Fruit fly (Drosophila melanogaster) whole organism, embryonic: ENCODE data around the gene dlp.

Source experiments
- Antp ChIP-seq: fragments of 200-800 bp; sonication (Bioruptor generic); optimal IDR thresholded peaks from 3 replicates; lab custom pipeline; 2016; ENCODE audit warnings: missing biosample characterization, missing genetic modification characterization
- Bgb ChIP-seq: fragments of 200-800 bp; sonication (Bioruptor generic); IDR thresholded peaks from 2 replicates; pipeline ENCODE4 v1.3.6; 2022; ENCODE audit warnings: missing biosample characterization, missing genetic modification characterization; ENCODE audit not compliant: partially characterized antibody
- CG10366 ChIP-seq: fragments of 200-800 bp; sonication (Bioruptor generic); IDR thresholded peaks from 2 replicates; pipeline ENCODE4 v1.3.6; 2022; ENCODE audit warnings: missing biosample characterization, missing genetic modification characterization
- CG11696 ChIP-seq: fragments of 200-800 bp; sonication (Bioruptor generic); IDR thresholded peaks from 2 replicates; pipeline ENCODE4 v1.3.6; 2022; ENCODE audit warnings: missing biosample characterization, missing genetic modification characterization
- CG11723 ChIP-seq: fragments of 200-800 bp; sonication (Bioruptor generic); optimal IDR thresholded peaks from 2 replicates; lab custom pipeline; 2017; ENCODE audit warnings: missing biosample characterization, mild to moderate bottlenecking, missing genetic modification characterization
- CG13296 ChIP-seq: fragments of 200-800 bp; sonication (Bioruptor generic); optimal IDR thresholded peaks from 3 replicates; lab custom pipeline; 2018; ENCODE audit warnings: missing biosample characterization, mild to moderate bottlenecking, missing genetic modification characterization
- CG14860 ChIP-seq: fragments of 200-800 bp; sonication (Bioruptor generic); IDR thresholded peaks from 3 replicates; pipeline ENCODE4 v1.3.6; 2022; ENCODE audit warnings: missing biosample characterization, missing genetic modification characterization; ENCODE audit not compliant: partially characterized antibody
- CG15696 ChIP-seq: fragments of 200-800 bp; sonication (Bioruptor generic); optimal IDR thresholded peaks from 2 replicates; lab custom pipeline; 2019; ENCODE audit warnings: missing biosample characterization, mild to moderate bottlenecking, missing genetic modification characterization, moderate library complexity
- CG18599 ChIP-seq: fragments of 200-800 bp; sonication (Bioruptor generic); optimal IDR thresholded peaks from 3 replicates; lab custom pipeline; 2017; ENCODE audit warnings: missing biosample characterization, missing genetic modification characterization, mild to moderate bottlenecking, moderate library complexity, missing genetic modification reagents
- CG18619 ChIP-seq: fragments of 200-800 bp; sonication (Bioruptor generic); optimal IDR thresholded peaks from 3 replicates; lab custom pipeline; 2017; ENCODE audit warnings: missing biosample characterization, mild to moderate bottlenecking, missing genetic modification characterization
- CG34422 ChIP-seq: fragments of 200-800 bp; sonication (Bioruptor generic); IDR thresholded peaks from 3 replicates; pipeline ENCODE4 v1.3.6; 2022; ENCODE audit warnings: missing biosample characterization, missing genetic modification characterization
- CG4282 ChIP-seq: fragments of 200-800 bp; sonication (Bioruptor generic); optimal IDR thresholded peaks from 2 replicates; lab custom pipeline; 2016; ENCODE audit warnings: missing biosample characterization, missing genetic modification characterization
- CG6175 ChIP-seq: fragments of 200-800 bp; sonication (Bioruptor generic); IDR thresholded peaks from 3 replicates; pipeline ENCODE4 v1.3.6; 2022; ENCODE audit warnings: missing biosample characterization, missing genetic modification characterization
- CG8944 ChIP-seq: fragments of 200-800 bp; sonication (Bioruptor generic); optimal IDR thresholded peaks from 3 replicates; lab custom pipeline; 2016; ENCODE audit warnings: missing biosample characterization, missing genetic modification characterization
- D ChIP-seq, 2 experiments: fragments of 200-800 bp in 1 of 2; fragments of >200 bp in 1 of 2; sonication (Bioruptor generic) in 1 of 2; optimal IDR thresholded peaks; 2 replicates in 1 of 2; 3 replicates in 1 of 2; lab custom pipeline; 2017; ENCODE audit warnings: mild to moderate bottlenecking in 1 of 2, missing biosample characterization in 1 of 2, missing genetic modification characterization in 1 of 2, missing genetic modification reagents in 1 of 2
- Dref ChIP-seq: fragments of 200-800 bp; sonication (Bioruptor generic); IDR thresholded peaks from 2 replicates; pipeline ENCODE4 v1.3.6; 2022; ENCODE audit warnings: missing biosample characterization, missing genetic modification characterization
- HmgD ChIP-seq: fragments of 200-800 bp; sonication (Bioruptor generic); optimal IDR thresholded peaks from 3 replicates; lab custom pipeline; 2016; ENCODE audit warnings: missing biosample characterization, missing genetic modification characterization
- Hr3 ChIP-seq: fragments of 200-800 bp; sonication (Bioruptor generic); optimal IDR thresholded peaks from 3 replicates; lab custom pipeline; 2016; ENCODE audit warnings: missing biosample characterization, missing genetic modification characterization
- Hr51 ChIP-seq, 2 experiments: fragments of 200-800 bp; sonication (Bioruptor generic); optimal IDR thresholded peaks; 2 replicates in 1 of 2; 3 replicates in 1 of 2; lab custom pipeline; 2016 to 2018; ENCODE audit warnings: missing biosample characterization in 2 of 2, missing genetic modification characterization in 2 of 2, mild to moderate bottlenecking in 1 of 2, moderate library complexity in 1 of 2
- Med ChIP-seq: fragments of 200-800 bp; sonication (Bioruptor generic); peaks from one replicate; lab custom pipeline; 2016; ENCODE audit warnings: missing biosample characterization, missing genetic modification characterization, mild to moderate bottlenecking, inconsistent platforms, moderate library complexity
- Meics ChIP-seq: fragments of 200-800 bp; sonication (Bioruptor generic); optimal IDR thresholded peaks from 2 replicates; lab custom pipeline; 2017; ENCODE audit warnings: missing biosample characterization, mild to moderate bottlenecking, missing genetic modification characterization
- Mrtf ChIP-seq: fragments of 200-800 bp; sonication (Bioruptor generic); IDR thresholded peaks from 3 replicates; pipeline ENCODE4 v1.3.6; 2022; ENCODE audit warnings: missing biosample characterization, missing genetic modification characterization
- NFAT ChIP-seq: fragments of 200-800 bp; sonication (Bioruptor generic); IDR thresholded peaks from 2 replicates; pipeline ENCODE4 v1.3.6; 2022; ENCODE audit warnings: missing biosample characterization, missing genetic modification characterization
- Oaz ChIP-seq: fragments of 200-800 bp; sonication (Bioruptor generic); IDR thresholded peaks from 2 replicates; pipeline ENCODE4 v1.3.6; 2022; ENCODE audit warnings: missing biosample characterization, missing genetic modification characterization
- Oli ChIP-seq: fragments of 200-800 bp; sonication (Bioruptor generic); optimal IDR thresholded peaks from 2 replicates; lab custom pipeline; 2018; ENCODE audit warnings: missing biosample characterization, mild to moderate bottlenecking, missing genetic modification characterization, moderate library complexity
- Sox100B ChIP-seq: fragments of 200-800 bp; sonication (Bioruptor generic); optimal IDR thresholded peaks from 3 replicates; lab custom pipeline; 2018; ENCODE audit warnings: missing biosample characterization, mild to moderate bottlenecking, missing genetic modification characterization
- Ssrp ChIP-seq: fragments of 200-800 bp; sonication (Bioruptor generic); optimal IDR thresholded peaks from 2 replicates; lab custom pipeline; 2018; ENCODE audit warnings: missing biosample characterization, mild to moderate bottlenecking, missing genetic modification characterization, moderate library complexity
- Stat92E ChIP-seq, 3 experiments: fragments of >200 bp in 2 of 3; fragments of 200-800 bp in 1 of 3; sonication (Bioruptor generic) in 1 of 3; optimal IDR thresholded peaks; 2 replicates each; lab custom pipeline; 2017 to 2019; ENCODE audit warnings: missing biosample characterization in 3 of 3, missing genetic modification characterization in 3 of 3, mild to moderate bottlenecking in 1 of 3, moderate library complexity in 1 of 3
- Xbp1 ChIP-seq: fragments of 200-800 bp; sonication (Bioruptor generic); optimal IDR thresholded peaks from 3 replicates; lab custom pipeline; 2016; ENCODE audit warnings: missing biosample characterization, mild to moderate bottlenecking, missing genetic modification characterization
- ab ChIP-seq: fragments of 200-800 bp; sonication (Bioruptor generic); optimal IDR thresholded peaks from 2 replicates; lab custom pipeline; 2016; ENCODE audit warnings: missing biosample characterization, missing genetic modification characterization
- ac ChIP-seq: fragments of 200-800 bp; sonication (Bioruptor generic); optimal IDR thresholded peaks from 3 replicates; lab custom pipeline; 2017; ENCODE audit warnings: missing biosample characterization, mild to moderate bottlenecking, missing genetic modification characterization
- al ChIP-seq: fragments of 200-800 bp; sonication (Bioruptor generic); IDR thresholded peaks from 2 replicates; pipeline ENCODE4 v1.3.6; 2022; ENCODE audit warnings: missing biosample characterization, missing genetic modification characterization
- chm ChIP-seq: fragments of 200-800 bp; sonication (Bioruptor generic); IDR thresholded peaks from 2 replicates; pipeline ENCODE4 v1.3.6; 2022; ENCODE audit warnings: missing biosample characterization, missing genetic modification characterization
- crc ChIP-seq: fragments of 200-800 bp; sonication (Bioruptor generic); optimal IDR thresholded peaks from 2 replicates; lab custom pipeline; 2016; ENCODE audit warnings: missing biosample characterization, missing genetic modification characterization
- croc ChIP-seq: fragments of 200-800 bp; sonication (Bioruptor generic); conservative IDR thresholded peaks from 3 replicates; pipeline ENCODE4 v1.3.6; 2022; ENCODE audit warnings: missing biosample characterization, missing genetic modification characterization
- disco-r ChIP-seq: fragments of 200-800 bp; sonication (Bioruptor generic); optimal IDR thresholded peaks from 2 replicates; lab custom pipeline; 2016; ENCODE audit warnings: missing biosample characterization, missing genetic modification characterization
- ewg ChIP-seq: fragments of 200-800 bp; sonication (Bioruptor generic); optimal IDR thresholded peaks from 3 replicates; lab custom pipeline; 2017; ENCODE audit warnings: mild to moderate bottlenecking, missing biosample characterization, missing genetic modification reagents, missing genetic modification characterization
- fd102C ChIP-seq: fragments of 200-800 bp; sonication (Bioruptor generic); optimal IDR thresholded peaks from 2 replicates; lab custom pipeline; 2018; ENCODE audit warnings: missing biosample characterization, mild to moderate bottlenecking, missing genetic modification characterization, moderate library complexity
- fd96Cb ChIP-seq: fragments of 200-800 bp; sonication (Bioruptor generic); optimal IDR thresholded peaks from 2 replicates; lab custom pipeline; 2018; ENCODE audit warnings: missing biosample characterization, mild to moderate bottlenecking, missing genetic modification characterization, moderate library complexity
- gsb-n ChIP-seq: fragments of 200-800 bp; sonication (Bioruptor generic); optimal IDR thresholded peaks from 3 replicates; lab custom pipeline; 2018; ENCODE audit warnings: missing biosample characterization, mild to moderate bottlenecking, missing genetic modification characterization
- insv ChIP-seq, 2 experiments: fragments of 200-800 bp; sonication (Bioruptor generic); optimal IDR thresholded peaks; 3 replicates each; lab custom pipeline; 2016 to 2018; ENCODE audit warnings: missing biosample characterization in 2 of 2, missing genetic modification characterization in 2 of 2
- kni ChIP-seq: fragments of 200-800 bp; sonication (Bioruptor generic); optimal IDR thresholded peaks from 3 replicates; lab custom pipeline; 2017; ENCODE audit warnings: mild to moderate bottlenecking, missing biosample characterization, missing genetic modification reagents, missing genetic modification characterization
- knrl ChIP-seq: fragments of 200-800 bp; sonication (Bioruptor generic); IDR thresholded peaks from 3 replicates; pipeline ENCODE4 v1.3.6; 2022; ENCODE audit warnings: missing biosample characterization, missing genetic modification characterization; ENCODE audit not compliant: partially characterized antibody
- lmd ChIP-seq: fragments of 200-800 bp; sonication (Bioruptor generic); IDR thresholded peaks from 2 replicates; pipeline ENCODE4 v1.3.6; 2022; ENCODE audit warnings: missing biosample characterization, missing genetic modification characterization
- psq ChIP-seq: fragments of 200-800 bp; sonication (Bioruptor generic); optimal IDR thresholded peaks from 2 replicates; lab custom pipeline; 2017; ENCODE audit warnings: missing biosample characterization, missing genetic modification characterization
- sug ChIP-seq: fragments of 200-800 bp; optimal IDR thresholded peaks from 2 replicates; lab custom pipeline; 2019; ENCODE audit warnings: missing biosample characterization, mild to moderate bottlenecking, missing genetic modification characterization, moderate library complexity
- tgo ChIP-seq: fragments of 200-800 bp; sonication (Bioruptor generic); IDR thresholded peaks from 3 replicates; pipeline ENCODE4 v1.3.6; 2022; ENCODE audit warnings: missing biosample characterization, missing genetic modification characterization
- trem ChIP-seq: fragments of 200-800 bp; optimal IDR thresholded peaks from 3 replicates; lab custom pipeline; 2019; ENCODE audit warnings: missing biosample characterization, mild to moderate bottlenecking, missing genetic modification characterization, moderate library complexity

Gene dlp

DNA sequence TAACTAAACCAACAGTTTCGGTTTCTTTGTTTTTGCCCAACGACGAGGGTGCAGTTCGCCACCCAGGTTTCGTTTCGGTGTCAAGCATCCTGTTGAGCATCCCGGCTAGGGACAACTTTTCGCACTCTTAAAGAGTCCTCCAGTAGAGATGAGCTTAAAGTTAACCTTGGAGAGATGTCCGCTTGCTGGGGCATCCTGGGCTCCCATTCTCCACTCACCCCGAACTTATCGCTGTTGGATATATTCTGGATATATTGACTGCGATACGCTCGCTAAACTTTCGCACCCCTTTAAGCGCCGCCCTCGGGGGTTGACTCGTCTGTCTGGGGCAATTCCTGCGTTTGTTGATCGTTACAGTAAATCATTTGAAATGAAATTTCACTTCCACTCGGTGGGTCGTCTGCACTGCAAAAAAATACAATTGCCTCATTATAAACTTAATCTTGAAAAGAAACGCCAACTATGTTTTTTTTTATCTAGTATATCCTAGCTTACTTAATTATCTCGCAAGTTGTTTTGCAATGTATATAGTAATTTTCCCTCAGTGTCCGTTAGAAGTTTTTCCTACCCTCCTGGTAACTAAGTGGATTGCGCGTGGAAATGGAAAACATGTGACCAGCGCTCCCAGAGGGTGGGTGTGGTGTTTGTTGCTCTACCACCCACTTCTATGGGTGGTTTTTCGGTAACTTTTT is 29.3 kb downstream of the dlp start (continued):
- TF ChIP-seq sug (peak; percentile 43), Meics (peak; percentile 83), Mrtf (peak; percentile 77), Dref (no peak), croc (peak; percentile 71), ab (GFP tag; lab: Kevin White, UChicago) (no peak), knrl (GFP tag; lab: Robert Waterston, UW) (no peak), CG18599 (GFP tag; lab: Kevin White, UChicago) (peak; percentile 88), Med (GFP tag; lab: Kevin White, UChicago) (peak; percentile 94), gsb-n (tag; lab: Kevin White, UChicago) (peak; percentile 78), fd102C (no peak), CG4282 (GFP tag; lab: Kevin White, UChicago) (peak; percentile 26), al (peak; percentile 62), HmgD (GFP tag; lab: Kevin White, UChicago) (no peak), insv (GFP tag; optimal IDR thresholded peaks at IDR 0.05; lab: Kevin White, UChicago) (peak in 1 of 2 experiments; percentile 11), CG14860 (GFP tag; lab: Robert Waterston, UW) (no peak), Antp (GFP tag; lab: Kevin White, UChicago) (peak; percentile 76), Bgb (GFP tag; lab: Robert Waterston, UW) (no peak), crc (GFP tag; lab: Kevin White, UChicago) (peak; percentile 64), CG8944 (GFP tag; lab: Kevin White, UChicago) (peak; percentile 61), Ssrp (tag; lab: Kevin White, UChicago) (peak; percentile 70), Oaz (GFP tag; lab: Robert Waterston, UW) (peak; percentile 75), tgo (peak; percentile 84), CG6175 (GFP tag; lab: Robert Waterston, UW) (0 out of 3 replicates have a peak, but pooled peaks have one; percentile 42), Hr3 (GFP tag; lab: Kevin White, UChicago) (peak; percentile 76), CG10366 (GFP tag; lab: Robert Waterston, UW) (peak; percentile 85), ac (no peak), D (optimal IDR thresholded peaks at IDR 0.05; lab: Kevin White, UChicago) (no peak), D (GFP tag; optimal IDR thresholded peaks at IDR 0.05; lab: Kevin White, UChicago) (peak; percentile 71), NFAT (GFP tag; lab: Robert Waterston, UW) (peak; percentile 66), Oli (peak; percentile 80), kni (GFP tag; lab: Kevin White, UChicago) (peak; percentile 67), trem (tag; lab: Kevin White, UChicago) (peak; percentile 29), lmd (GFP tag; lab: Robert Waterston, UW) (peak; percentile 88), chm (GFP tag; lab: Robert Waterston, UW) (peak; percentile 69), psq (GFP tag; lab: Kevin White, UChicago) (peak; percentile 55), CG13296 (GFP tag; lab: Kevin White, UChicago) (peak; percentile 67), Xbp1 (peak; percentile 84), CG11723 (peak; percentile 58), ewg (GFP tag; lab: Kevin White, UChicago) (peak; percentile 78), CG18619 (GFP tag; lab: Kevin White, UChicago) (peak; percentile 67), disco-r (GFP tag; lab: Kevin White, UChicago) (peak; percentile 58), CG34422 (GFP tag; lab: Robert Waterston, UW) (peak; percentile 90), CG11696 (GFP tag; lab: Robert Waterston, UW) (peak; percentile 76), fd96Cb (peak; percentile 79), Sox100B (peak; percentile 71), Stat92E (GFP tag; optimal IDR thresholded peaks at IDR 0.05; lab: Kevin White, UChicago) (no peak), CG15696 (tag; lab: Kevin White, UChicago) (peak; percentile 45), Hr51 (GFP tag; optimal IDR thresholded peaks at IDR 0.05; lab: Kevin White, UChicago) (peak; percentile 76 to 85)
